Worm (Caenorhabditis elegans) whole organism, L3 larva: ENCODE measurements around the gene ugt-1.

ENCODE experiments used
- R02D3.7 ChIP-seq: fragments of 150-350 bp; optimal IDR thresholded peaks from 2 replicates; lab custom pipeline; 2014; ENCODE audit warnings: missing biosample characterization, missing genetic modification characterization
- ZK546.5 ChIP-seq: sonication (generic microtip); optimal IDR thresholded peaks from 2 replicates; lab custom pipeline; 2017; ENCODE audit warnings: missing biosample characterization, missing genetic modification characterization
- ama-1 ChIP-seq: fragments of 150-350 bp; optimal IDR thresholded peaks from 2 replicates; lab custom pipeline; 2018
- ceh-16 ChIP-seq: sonication (generic microtip); optimal IDR thresholded peaks from 2 replicates; lab custom pipeline; 2017; ENCODE audit warnings: missing biosample characterization, missing genetic modification characterization
- ceh-9 ChIP-seq: sonication (generic microtip); optimal IDR thresholded peaks from 2 replicates; lab custom pipeline; 2018; ENCODE audit warnings: missing biosample characterization, missing genetic modification characterization
- daf-12 ChIP-seq: fragments of 150-350 bp; optimal IDR thresholded peaks from 2 replicates; lab custom pipeline; 2014; ENCODE audit warnings: missing biosample characterization, missing genetic modification reagents, missing genetic modification characterization
- egl-5 ChIP-seq: fragments of 150-350 bp; optimal IDR thresholded peaks from 2 replicates; lab custom pipeline; 2017; ENCODE audit warnings: missing biosample characterization, missing genetic modification reagents, missing genetic modification characterization, inconsistent platforms
- elt-2 ChIP-seq: sonication (generic microtip); optimal IDR thresholded peaks from 2 replicates; lab custom pipeline; 2016; ENCODE audit warnings: missing genetic modification reagents, mild to moderate bottlenecking, missing genetic modification characterization, missing compliant biosample characterization
- elt-3 ChIP-seq, 3 experiments: fragments of 150-350 bp in 1 of 3; sonication (generic microtip) in 2 of 3; optimal IDR thresholded peaks; 2 replicates in 2 of 3; 4 replicates in 1 of 3; lab custom pipeline; 2014 to 2017; ENCODE audit warnings: missing biosample characterization in 3 of 3, missing genetic modification characterization in 3 of 3
- eor-1 ChIP-seq, 2 experiments: fragments of 150-350 bp; optimal IDR thresholded peaks; 2 replicates each; lab custom pipeline; 2014 to 2018; ENCODE audit warnings: missing biosample characterization in 2 of 2, missing genetic modification characterization in 2 of 2
- fkh-10 ChIP-seq: sonication (generic microtip); optimal IDR thresholded peaks from 2 replicates; lab custom pipeline; 2017; ENCODE audit warnings: missing biosample characterization, missing genetic modification reagents, missing genetic modification characterization
- fkh-2 ChIP-seq: fragments of 150-350 bp; optimal IDR thresholded peaks from 2 replicates; lab custom pipeline; 2014; ENCODE audit warnings: missing biosample characterization, missing genetic modification reagents, missing genetic modification characterization
- jun-1 ChIP-seq: fragments of 150-350 bp; optimal IDR thresholded peaks from 2 replicates; lab custom pipeline; 2014; ENCODE audit warnings: missing biosample characterization, missing genetic modification reagents, missing genetic modification characterization
- lin-15B ChIP-seq: fragments of 150-350 bp; optimal IDR thresholded peaks from 2 replicates; lab custom pipeline; 2014; ENCODE audit warnings: missing biosample characterization, missing genetic modification characterization
- lsy-12 ChIP-seq: sonication (generic microtip); optimal IDR thresholded peaks from 2 replicates; lab custom pipeline; 2016; ENCODE audit warnings: mild to moderate bottlenecking, missing genetic modification characterization, missing compliant biosample characterization
- mdl-1 ChIP-seq: fragments of 150-350 bp; optimal IDR thresholded peaks from 2 replicates; lab custom pipeline; 2014; ENCODE audit warnings: missing biosample characterization, missing genetic modification characterization
- mml-1 ChIP-seq: fragments of 150-350 bp; sonication (generic microtip); optimal IDR thresholded peaks from 3 replicates; lab custom pipeline; 2014; ENCODE audit warnings: missing biosample characterization, missing genetic modification characterization
- nhr-11 ChIP-seq: fragments of 150-350 bp; optimal IDR thresholded peaks from 2 replicates; lab custom pipeline; 2014; ENCODE audit warnings: missing biosample characterization, missing genetic modification characterization
- nhr-12 ChIP-seq: fragments of 150-350 bp; optimal IDR thresholded peaks from 2 replicates; lab custom pipeline; 2014; ENCODE audit warnings: missing biosample characterization, missing genetic modification characterization
- nhr-23 ChIP-seq: fragments of 150-350 bp; optimal IDR thresholded peaks from 2 replicates; lab custom pipeline; 2014; ENCODE audit warnings: missing biosample characterization, missing genetic modification reagents, missing genetic modification characterization
- nhr-28 ChIP-seq: fragments of 150-350 bp; optimal IDR thresholded peaks from 2 replicates; lab custom pipeline; 2014; ENCODE audit warnings: missing biosample characterization, missing genetic modification characterization
- nhr-67 ChIP-seq: fragments of 150-350 bp; optimal IDR thresholded peaks from 2 replicates; lab custom pipeline; 2014; ENCODE audit warnings: missing biosample characterization, missing genetic modification characterization
- nhr-76 ChIP-seq: fragments of 150-350 bp; sonication (generic microtip); optimal IDR thresholded peaks from 5 replicates; lab custom pipeline; 2014; ENCODE audit warnings: missing biosample characterization, missing genetic modification characterization
- nhr-77 ChIP-seq: fragments of 150-350 bp; optimal IDR thresholded peaks from 2 replicates; lab custom pipeline; 2014; ENCODE audit warnings: missing biosample characterization, missing genetic modification characterization
- pha-4 ChIP-seq: fragments of 150-350 bp; optimal IDR thresholded peaks from 2 replicates; lab custom pipeline; 2014; ENCODE audit warnings: missing biosample characterization, missing genetic modification reagents, missing genetic modification characterization
- pqm-1 ChIP-seq: fragments of 150-350 bp; optimal IDR thresholded peaks from 2 replicates; lab custom pipeline; 2017; ENCODE audit warnings: missing biosample characterization, missing genetic modification characterization, inconsistent platforms
- snpc-4 ChIP-seq: fragments of 150-350 bp; optimal IDR thresholded peaks from 2 replicates; lab custom pipeline; 2014; ENCODE audit warnings: missing biosample characterization, missing genetic modification characterization
- unc-39 ChIP-seq: sonication (generic microtip); optimal IDR thresholded peaks from 4 replicates; lab custom pipeline; 2017; ENCODE audit warnings: missing biosample characterization, missing genetic modification characterization
- zag-1 ChIP-seq: fragments of 150-350 bp; optimal IDR thresholded peaks from 2 replicates; lab custom pipeline; 2014; ENCODE audit warnings: missing biosample characterization, missing genetic modification characterization
- ztf-11 ChIP-seq: fragments of 150-350 bp; optimal IDR thresholded peaks from 2 replicates; lab custom pipeline; 2014; ENCODE audit warnings: missing biosample characterization, missing genetic modification characterization
- ztf-4 ChIP-seq: fragments of 150-350 bp; optimal IDR thresholded peaks from 2 replicates; lab custom pipeline; 2014; ENCODE audit warnings: missing biosample characterization, missing genetic modification characterization

The ugt-1 gene

ce11 chrV:10363834-10364233 lies 31.6 kb upstream of the ugt-1 start:
- TF ChIP-seq elt-3 (tag; optimal IDR thresholded peaks at IDR 0.05; lab: Kevin White, UChicago) (no peak), nhr-67 (tag; lab: Kevin White, UChicago) (no peak), nhr-23 (no peak), ZK546.5 (tag; lab: Kevin White, UChicago) (no peak), lsy-12 (tag; lab: Kevin White, UChicago) (no peak), pha-4 (tag; lab: Kevin White, UChicago) (no peak), nhr-12 (tag; lab: Kevin White, UChicago) (no peak), lin-15B (tag; lab: Kevin White, UChicago) (no peak), nhr-76 (no peak), egl-5 (tag; lab: Kevin White, UChicago) (no peak), zag-1 (tag; lab: Kevin White, UChicago) (no peak), daf-12 (tag; lab: Kevin White, UChicago) (no peak), jun-1 (tag; lab: Kevin White, UChicago) (no peak), eor-1 (tag; optimal IDR thresholded peaks at IDR 0.05; lab: Kevin White, UChicago) (no peak), ceh-16 (no peak), mml-1 (tag; lab: Kevin White, UChicago) (no peak)

- TF ChIP-seq ZK546.5 (tag; lab: Kevin White, UChicago): no peak
- no peak for TF ChIP-seq nhr-77 (tag; lab: Kevin White, UChicago)
- no peak for TF ChIP-seq nhr-76
- no peak for TF ChIP-seq egl-5 (tag; lab: Kevin White, UChicago)
- no peak for TF ChIP-seq nhr-23
- no peak for TF ChIP-seq ceh-16
- TF ChIP-seq ama-1 (lab: Kevin White, UChicago): no peak
- no peak for TF ChIP-seq snpc-4 (tag; lab: Kevin White, UChicago)
- no peak for TF ChIP-seq lsy-12 (tag; lab: Kevin White, UChicago)
- no peak for TF ChIP-seq elt-2 (tag; lab: Kevin White, UChicago)
- no peak for TF ChIP-seq unc-39 (tag; lab: Kevin White, UChicago)
- no peak for TF ChIP-seq elt-3 (tag; optimal IDR thresholded peaks at IDR 0.05; lab: Kevin White, UChicago)
- TF ChIP-seq R02D3.7 (tag; lab: Kevin White, UChicago): no peak
- no peak for TF ChIP-seq ceh-9 (tag; lab: Kevin White, UChicago)
- no peak for TF ChIP-seq jun-1 (tag; lab: Kevin White, UChicago)
- no peak for TF ChIP-seq mdl-1 (tag; lab: Kevin White, UChicago)
- TF ChIP-seq, all 47 proteins: peak for 0
These were observed 27.2 kb upstream of the ugt-1 start, which contains the start of gene sri-20 for ce11 chrV:10368256-10368655. Gene sri-20 (plus strand): TSS chrV:10368556.

DNA sequence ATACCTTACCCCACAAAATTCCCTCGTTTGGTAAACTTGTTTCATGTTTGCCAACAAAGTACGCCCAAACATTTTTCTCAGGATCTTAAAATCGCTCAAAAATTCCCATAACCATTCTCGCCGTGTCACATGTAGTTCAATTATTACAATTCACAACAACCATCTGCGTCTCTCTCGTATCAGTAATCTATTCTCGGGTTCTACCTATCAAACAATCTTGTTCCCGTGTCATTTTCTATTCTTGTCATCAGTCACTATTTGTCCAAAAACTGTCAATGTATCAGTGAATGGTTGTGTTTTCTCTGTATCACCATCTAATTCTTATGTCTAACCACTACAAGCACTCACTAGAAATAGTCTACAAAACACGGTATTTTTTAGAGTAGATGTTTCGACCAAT lies 24.3 kb upstream of the ugt-1 start:
- TF ChIP-seq jun-1 (tag; lab: Kevin White, UChicago) (peak; percentile 45), pqm-1 (tag; lab: Kevin White, UChicago) (peak; percentile 40), fkh-2 (tag; lab: Kevin White, UChicago) (no peak), elt-2 (tag; lab: Kevin White, UChicago) (peak; percentile 84), ceh-9 (tag; lab: Kevin White, UChicago) (no peak)

DNA sequence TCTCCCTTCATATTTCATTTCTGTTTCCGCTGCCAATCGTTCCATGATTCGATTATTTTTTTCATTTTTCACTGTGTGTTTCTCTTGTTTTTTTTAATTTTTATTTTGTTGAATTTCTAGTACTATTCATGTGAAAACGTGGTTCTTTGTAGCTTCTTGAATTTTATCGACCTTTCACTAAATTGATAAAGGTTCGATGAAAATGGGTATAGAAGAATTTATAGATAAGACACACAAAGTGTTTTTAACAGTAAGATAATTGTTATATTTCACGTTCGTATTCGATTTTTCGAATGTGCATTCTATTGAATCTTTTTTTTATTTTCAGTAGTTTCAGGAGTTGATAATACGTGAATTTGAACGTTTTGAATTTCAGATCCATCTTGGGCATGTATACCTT lies 23.5 kb upstream of the ugt-1 start, which contains the start of gene ugt-49:
Gene ugt-49 (plus strand): TSS at position 371 of the 400 bp plus-strand sequence.
- TF ChIP-seq pha-4 (tag; lab: Kevin White, UChicago): peak; percentile 23
- TF ChIP-seq ztf-11 (tag; lab: Kevin White, UChicago): no peak
- peak; percentile 40 for TF ChIP-seq pqm-1 (tag; lab: Kevin White, UChicago)
- TF ChIP-seq elt-2 (tag; lab: Kevin White, UChicago): peak; percentile 63
- no peak for TF ChIP-seq nhr-76

DNA sequence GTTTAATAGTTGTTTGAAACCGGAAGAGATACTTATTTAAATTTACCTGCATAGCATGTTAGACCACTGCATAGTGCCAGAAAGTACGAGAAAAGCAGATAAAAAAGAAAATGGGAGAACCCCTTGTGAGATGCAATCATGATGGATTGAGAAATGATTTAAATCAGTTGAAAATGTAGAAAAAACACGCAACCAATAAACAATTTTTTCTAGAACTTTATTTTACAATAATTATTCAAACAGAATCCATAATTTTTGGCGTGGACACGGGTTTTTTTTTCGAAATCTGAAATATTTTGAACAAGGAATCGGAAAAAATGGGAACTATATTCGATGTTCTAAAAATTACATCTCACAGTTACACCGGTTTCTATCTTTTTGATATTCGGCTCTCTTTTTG lies 16.2 kb upstream of the ugt-1 start, which contains the start of gene AC3.12:
Gene AC3.12 (minus strand): TSS at position 101 of the 400 bp plus-strand sequence.
- TF ChIP-seq fkh-10 (no peak), ceh-9 (tag; lab: Kevin White, UChicago) (no peak), ztf-4 (tag; lab: Kevin White, UChicago) (no peak), nhr-11 (no peak)

ce11 chrV:10379761-10380160 lies 15.7 kb upstream of the ugt-1 start:
- TF ChIP-seq nhr-28 (tag; lab: Kevin White, UChicago) (no peak), ceh-9 (tag; lab: Kevin White, UChicago) (no peak), unc-39 (tag; lab: Kevin White, UChicago) (no peak)
